Worm (Caenorhabditis elegans) whole organism, L2 larva: Measurements from ENCODE around the gene F26G1.5.

Source experiments
- alr-1 ChIP-seq: fragments of 150-350 bp; optimal IDR thresholded peaks from 2 replicates; lab custom pipeline; 2014; ENCODE audit warnings: missing biosample characterization, missing genetic modification characterization
- blmp-1 ChIP-seq: sonication (generic microtip); optimal IDR thresholded peaks from 2 replicates; lab custom pipeline; 2017; ENCODE audit warnings: missing genetic modification characterization, mild to moderate bottlenecking, missing compliant biosample characterization, antibody characterized with exemption, moderate library complexity; ENCODE audit not compliant: insufficient read depth
- ceh-82 ChIP-seq: fragments of 150-350 bp; optimal IDR thresholded peaks from 2 replicates; lab custom pipeline; 2014; ENCODE audit warnings: missing biosample characterization, missing genetic modification characterization
- egl-27 ChIP-seq: sonication (generic microtip); optimal IDR thresholded peaks from 3 replicates; lab custom pipeline; 2017; ENCODE audit warnings: missing biosample characterization, missing genetic modification reagents, missing genetic modification characterization
- elt-3 ChIP-seq: sonication (generic microtip); optimal IDR thresholded peaks from 2 replicates; lab custom pipeline; 2017; ENCODE audit warnings: missing biosample characterization, missing genetic modification characterization
- mdl-1 ChIP-seq, 2 experiments: fragments of 150-350 bp in 1 of 2; sonication (generic microtip) in 1 of 2; optimal IDR thresholded peaks; 2 replicates each; lab custom pipeline; 2017; ENCODE audit warnings: missing biosample characterization in 2 of 2, missing genetic modification characterization in 2 of 2
- nhr-12 ChIP-seq: fragments of 150-350 bp; optimal IDR thresholded peaks from 2 replicates; lab custom pipeline; 2014; ENCODE audit warnings: missing biosample characterization, missing genetic modification characterization

DNA sequence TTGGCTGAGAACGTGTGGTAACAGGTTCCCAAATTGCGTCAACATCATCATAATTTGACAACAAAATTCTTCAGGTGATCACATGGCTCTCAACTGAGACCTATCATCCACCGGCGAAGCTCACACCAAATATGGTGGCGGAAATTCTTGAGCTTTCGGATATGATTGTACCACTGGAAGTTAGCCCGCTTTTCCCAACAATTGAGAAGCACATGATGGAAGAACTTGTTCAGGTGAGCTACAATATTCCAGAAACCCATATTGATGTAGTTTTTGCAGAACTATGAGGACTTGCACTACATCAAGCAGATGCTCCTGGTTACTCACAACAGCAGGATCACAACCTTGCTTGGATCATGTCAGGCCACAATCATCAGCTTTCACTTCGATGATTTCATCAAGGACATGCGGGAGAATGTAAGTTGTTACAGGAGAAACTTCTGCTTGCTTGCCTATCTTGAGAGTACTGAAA, 18.9 kb downstream of the F26G1.5 start, which contains the start of gene F41C3.1:
- TF ChIP-seq nhr-12 (tag; lab: Kevin White, UChicago) (no peak), alr-1 (no peak), egl-27 (no peak), mdl-1 (tag; optimal IDR thresholded peaks at IDR 0.05; lab: Kevin White, UChicago) (no peak), ceh-82 (tag; lab: Kevin White, UChicago) (no peak), elt-3 (tag; lab: Kevin White, UChicago) (no peak), blmp-1 (tag; lab: Kevin White, UChicago) (no peak)
